Worm (Caenorhabditis elegans) whole organism, L2 larva: ENCODE results near the gene C14C11.2.

Experiments used
- F13H6.1 ChIP-seq: sonication (generic microtip); optimal IDR thresholded peaks from 2 replicates; lab custom pipeline; 2016; ENCODE audit warnings: missing genetic modification characterization, missing compliant biosample characterization
- R02D3.7 ChIP-seq: fragments of 150-350 bp; optimal IDR thresholded peaks from 2 replicates; lab custom pipeline; 2014; ENCODE audit warnings: missing biosample characterization, missing genetic modification characterization
- ZK546.5 ChIP-seq: sonication (generic microtip); optimal IDR thresholded peaks from 2 replicates; lab custom pipeline; 2017; ENCODE audit warnings: missing biosample characterization, missing genetic modification characterization
- alr-1 ChIP-seq: fragments of 150-350 bp; optimal IDR thresholded peaks from 2 replicates; lab custom pipeline; 2014; ENCODE audit warnings: missing biosample characterization, missing genetic modification characterization
- aly-2 ChIP-seq: fragments of 150-350 bp; optimal IDR thresholded peaks from 2 replicates; lab custom pipeline; 2014; ENCODE audit warnings: missing biosample characterization, missing genetic modification characterization
- blmp-1 ChIP-seq: sonication (generic microtip); optimal IDR thresholded peaks from 2 replicates; lab custom pipeline; 2017; ENCODE audit warnings: missing genetic modification characterization, mild to moderate bottlenecking, missing compliant biosample characterization, antibody characterized with exemption, moderate library complexity; ENCODE audit not compliant: insufficient read depth
- ceh-82 ChIP-seq: fragments of 150-350 bp; optimal IDR thresholded peaks from 2 replicates; lab custom pipeline; 2014; ENCODE audit warnings: missing biosample characterization, missing genetic modification characterization
- crh-2 ChIP-seq: sonication (generic microtip); optimal IDR thresholded peaks from 2 replicates; lab custom pipeline; 2017; ENCODE audit warnings: missing biosample characterization, missing genetic modification characterization
- dmd-4 ChIP-seq: sonication (generic microtip); optimal IDR thresholded peaks from 2 replicates; lab custom pipeline; 2017; ENCODE audit warnings: missing biosample characterization, missing genetic modification characterization
- egl-27 ChIP-seq: sonication (generic microtip); optimal IDR thresholded peaks from 3 replicates; lab custom pipeline; 2017; ENCODE audit warnings: missing biosample characterization, missing genetic modification reagents, missing genetic modification characterization
- elt-1 ChIP-seq: fragments of 150-350 bp; optimal IDR thresholded peaks from 2 replicates; lab custom pipeline; 2014; ENCODE audit warnings: missing biosample characterization, missing genetic modification characterization
- elt-3 ChIP-seq: sonication (generic microtip); optimal IDR thresholded peaks from 2 replicates; lab custom pipeline; 2017; ENCODE audit warnings: missing biosample characterization, missing genetic modification characterization
- fos-1 ChIP-seq: fragments of 150-350 bp; optimal IDR thresholded peaks from 2 replicates; lab custom pipeline; 2014; ENCODE audit warnings: missing biosample characterization, missing genetic modification characterization
- gmeb-1 ChIP-seq: fragments of 150-350 bp; optimal IDR thresholded peaks from 2 replicates; lab custom pipeline; 2014; ENCODE audit warnings: missing biosample characterization, missing genetic modification characterization
- lin-13 ChIP-seq: fragments of 150-350 bp; optimal IDR thresholded peaks from 2 replicates; lab custom pipeline; 2014; ENCODE audit warnings: missing biosample characterization, missing genetic modification reagents, missing genetic modification characterization
- lin-39 ChIP-seq: fragments of 150-350 bp; optimal IDR thresholded peaks from 2 replicates; lab custom pipeline; 2014; ENCODE audit warnings: missing biosample characterization, missing genetic modification reagents, missing genetic modification characterization
- lsy-2 ChIP-seq, 2 experiments: fragments of 150-350 bp in 1 of 2; sonication (generic microtip) in 1 of 2; optimal IDR thresholded peaks; 2 replicates each; lab custom pipeline; 2014 to 2017; ENCODE audit warnings: missing biosample characterization in 2 of 2, missing genetic modification characterization in 2 of 2
- mab-5 ChIP-seq: fragments of 150-350 bp; optimal IDR thresholded peaks from 2 replicates; lab custom pipeline; 2014; ENCODE audit warnings: missing biosample characterization, missing genetic modification characterization
- mbf-1 ChIP-seq: sonication (generic microtip); optimal IDR thresholded peaks from 2 replicates; lab custom pipeline; 2017; ENCODE audit warnings: missing biosample characterization, missing genetic modification characterization
- mdl-1 ChIP-seq, 2 experiments: fragments of 150-350 bp in 1 of 2; sonication (generic microtip) in 1 of 2; optimal IDR thresholded peaks; 2 replicates each; lab custom pipeline; 2017; ENCODE audit warnings: missing biosample characterization in 2 of 2, missing genetic modification characterization in 2 of 2
- nhr-10 ChIP-seq: sonication (generic microtip); optimal IDR thresholded peaks from 2 replicates; lab custom pipeline; 2017; ENCODE audit warnings: missing biosample characterization, missing genetic modification characterization
- nhr-11 ChIP-seq: fragments of 150-350 bp; optimal IDR thresholded peaks from 2 replicates; lab custom pipeline; 2014; ENCODE audit warnings: missing biosample characterization, missing genetic modification characterization
- nhr-12 ChIP-seq: fragments of 150-350 bp; optimal IDR thresholded peaks from 2 replicates; lab custom pipeline; 2014; ENCODE audit warnings: missing biosample characterization, missing genetic modification characterization
- nhr-21 ChIP-seq: fragments of 150-350 bp; optimal IDR thresholded peaks from 2 replicates; lab custom pipeline; 2014; ENCODE audit warnings: missing biosample characterization, missing genetic modification characterization
- nhr-23 ChIP-seq: fragments of 150-350 bp; optimal IDR thresholded peaks from 2 replicates; lab custom pipeline; 2014; ENCODE audit warnings: missing biosample characterization, missing genetic modification reagents, missing genetic modification characterization
- nhr-237 ChIP-seq: fragments of 150-350 bp; optimal IDR thresholded peaks from 2 replicates; lab custom pipeline; 2014; ENCODE audit warnings: missing biosample characterization, missing genetic modification characterization
- nhr-25 ChIP-seq: fragments of 150-350 bp; sonication (generic microtip); optimal IDR thresholded peaks from 3 replicates; lab custom pipeline; 2014; ENCODE audit warnings: missing biosample characterization, missing genetic modification characterization
- nhr-6 ChIP-seq: fragments of 150-350 bp; optimal IDR thresholded peaks from 2 replicates; lab custom pipeline; 2014; ENCODE audit warnings: missing biosample characterization, missing genetic modification characterization
- nhr-77 ChIP-seq: fragments of 150-350 bp; optimal IDR thresholded peaks from 2 replicates; lab custom pipeline; 2014; ENCODE audit warnings: missing biosample characterization, missing genetic modification characterization
- skn-1 ChIP-seq: sonication (generic microtip); optimal IDR thresholded peaks from 2 replicates; lab custom pipeline; 2017; ENCODE audit warnings: missing biosample characterization, missing genetic modification characterization
- sma-3 ChIP-seq: sonication (generic microtip); optimal IDR thresholded peaks from 2 replicates; lab custom pipeline; 2016; ENCODE audit warnings: missing genetic modification reagents, missing genetic modification characterization, missing compliant biosample characterization
- snpc-4 ChIP-seq: fragments of 150-350 bp; optimal IDR thresholded peaks from 2 replicates; lab custom pipeline; 2014; ENCODE audit warnings: missing biosample characterization, missing genetic modification characterization
- unc-55 ChIP-seq: fragments of 150-350 bp; sonication (generic microtip); optimal IDR thresholded peaks from 3 replicates; lab custom pipeline; 2014; ENCODE audit warnings: missing biosample characterization, missing genetic modification reagents, missing genetic modification characterization
- unc-62 ChIP-seq: fragments of 150-350 bp; optimal IDR thresholded peaks from 2 replicates; lab custom pipeline; 2014; ENCODE audit warnings: missing biosample characterization, missing genetic modification reagents, missing genetic modification characterization
- ztf-11 ChIP-seq: sonication (generic microtip); optimal IDR thresholded peaks from 2 replicates; lab custom pipeline; 2017; ENCODE audit warnings: missing biosample characterization, missing genetic modification characterization

C14C11.2 gene

ce11 chrV:5621390-5621789 lies 39.6 kb upstream of the C14C11.2 start, which contains the start of gene M03E7.1:
Gene M03E7.1 (plus strand): TSS chrV:5621690.
- no peak for TF ChIP-seq crh-2
- TF ChIP-seq elt-1 (tag; lab: Kevin White, UChicago) = no peak
- no peak for TF ChIP-seq unc-62 (GFP tag; lab: Kevin White, UChicago)
- no peak for TF ChIP-seq nhr-237 (tag; lab: Kevin White, UChicago)
- TF ChIP-seq ZK546.5 = no peak

ce11 chrV:5628014-5628413 lies 32.9 kb upstream of the C14C11.2 start:
- TF ChIP-seq mab-5 (tag; lab: Kevin White, UChicago) (peak; percentile 4), elt-3 (no peak)

- TF ChIP-seq unc-55 (GFP tag; lab: Kevin White, UChicago) (peak; percentile 9), blmp-1 (tag; lab: Kevin White, UChicago) (no peak)
Measured at ce11 chrV:5630792-5631191, 30.2 kb upstream of the C14C11.2 start, which contains the start of gene acy-4. Gene acy-4 (minus strand): TSS chrV:5630892.

- TF ChIP-seq fos-1 (tag; lab: Kevin White, UChicago) = peak; percentile 27
- TF ChIP-seq nhr-10 = no peak
- no peak for TF ChIP-seq nhr-25 (tag; lab: Kevin White, UChicago)
Measured at ce11 chrV:5634445-5634844, 26.5 kb upstream of the C14C11.2 start.

DNA sequence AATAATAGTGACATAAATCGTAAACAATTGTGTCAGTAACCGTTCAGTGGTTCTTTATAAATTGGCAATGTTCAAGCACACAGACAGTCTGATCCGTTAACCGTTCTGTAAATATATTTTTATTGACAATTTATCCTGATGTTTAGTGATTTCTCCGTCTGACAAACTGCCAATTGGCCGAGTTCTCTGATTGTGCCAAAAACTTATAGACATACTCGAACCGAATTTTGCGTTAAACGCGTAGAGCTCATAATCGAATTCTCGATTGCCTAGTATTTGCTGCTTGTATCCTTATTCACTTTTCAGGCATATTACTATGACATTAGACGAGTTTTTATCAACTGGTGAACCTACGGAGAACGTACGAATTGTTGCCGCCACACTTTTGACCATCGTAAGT lies 16.8 kb upstream of the C14C11.2 start, which contains the start of gene srx-117:
Gene srx-117 (plus strand): TSS at position 301 of the 400 bp plus-strand sequence.
- no peak for TF ChIP-seq lsy-2 (tag; optimal IDR thresholded peaks at IDR 0.05; lab: Kevin White, UChicago)
- TF ChIP-seq mbf-1 (tag; lab: Kevin White, UChicago) = no peak
- no peak for TF ChIP-seq unc-55 (GFP tag; lab: Kevin White, UChicago)
- no peak for TF ChIP-seq lin-39
- no peak for TF ChIP-seq egl-27 (tag; lab: Kevin White, UChicago)
- TF ChIP-seq nhr-6 = no peak
- no peak for TF ChIP-seq skn-1
- no peak for TF ChIP-seq mab-5 (tag; lab: Kevin White, UChicago)
- no peak for TF ChIP-seq snpc-4 (tag; lab: Kevin White, UChicago)
- no peak for TF ChIP-seq ZK546.5
- TF ChIP-seq gmeb-1 = no peak
- TF ChIP-seq nhr-21 = no peak
- no peak for TF ChIP-seq nhr-77
- TF ChIP-seq unc-62 (GFP tag; lab: Kevin White, UChicago) = no peak
- no peak for TF ChIP-seq R02D3.7
- no peak for TF ChIP-seq dmd-4 (tag; lab: Kevin White, UChicago)
- no peak for TF ChIP-seq ceh-82 (tag; lab: Kevin White, UChicago)
- no peak for TF ChIP-seq fos-1 (tag; lab: Kevin White, UChicago)
- TF ChIP-seq alr-1 (tag; lab: Kevin White, UChicago) = no peak
- TF ChIP-seq aly-2 (tag; lab: Kevin White, UChicago) = no peak
- TF ChIP-seq, all 48 proteins: peak for 0

- TF ChIP-seq F13H6.1 (tag; lab: Kevin White, UChicago) (no peak), fos-1 (tag; lab: Kevin White, UChicago) (peak; percentile 81), crh-2 (peak; percentile 12), nhr-11 (no peak), nhr-237 (tag; lab: Kevin White, UChicago) (no peak), mdl-1 (tag; optimal IDR thresholded peaks at IDR 0.05; lab: Kevin White, UChicago) (no peak), unc-55 (GFP tag; lab: Kevin White, UChicago) (no peak), alr-1 (tag; lab: Kevin White, UChicago) (no peak)
Measured at ce11 chrV:5647359-5647758, 13.6 kb upstream of the C14C11.2 start, which contains the start of gene C14C11.4. Gene C14C11.4 (plus strand): TSS chrV:5647610.

DNA sequence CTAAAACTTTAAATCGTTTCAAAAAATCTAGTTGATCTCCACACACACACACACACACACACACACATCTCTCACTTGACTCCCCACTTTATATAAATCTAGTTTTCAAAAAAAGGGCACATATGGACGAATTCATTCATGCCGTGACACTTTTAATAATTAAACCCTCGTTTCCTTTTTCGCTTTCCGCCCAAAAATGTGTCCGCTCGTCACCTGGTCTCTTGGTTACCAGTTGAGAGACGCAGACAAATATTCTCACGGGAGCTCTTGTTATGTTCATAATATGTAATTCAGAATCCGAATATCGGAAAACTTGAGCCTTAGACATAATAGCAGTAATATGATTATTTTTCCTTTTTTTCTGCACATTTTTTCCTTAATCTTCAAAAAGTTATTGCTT lies 9.1 kb upstream of the C14C11.2 start:
- no peak for TF ChIP-seq unc-62 (GFP tag; lab: Kevin White, UChicago)
- no peak for TF ChIP-seq nhr-12
- TF ChIP-seq dmd-4 (tag; lab: Kevin White, UChicago) = no peak
- no peak for TF ChIP-seq lin-13 (GFP tag; lab: Kevin White, UChicago)
- TF ChIP-seq nhr-237 (tag; lab: Kevin White, UChicago) = no peak
- TF ChIP-seq ztf-11 = no peak
- TF ChIP-seq nhr-23 (tag; lab: Kevin White, UChicago) = no peak
- TF ChIP-seq sma-3 = no peak
